Fruit fly (Drosophila melanogaster) whole organism, prepupa: ENCODE measurements around the gene CG1161.

Experiments
- Blimp-1 ChIP-seq: fragments of 200-800 bp; sonication (Bioruptor generic); optimal IDR thresholded peaks from 3 replicates; lab custom pipeline; 2017; ENCODE audit warnings: missing biosample characterization, missing genetic modification characterization, mild to moderate bottlenecking, moderate library complexity, missing genetic modification reagents
- CG10669 ChIP-seq: fragments of 200-800 bp; sonication (Bioruptor generic); optimal IDR thresholded peaks from 3 replicates; lab custom pipeline; 2018; ENCODE audit warnings: missing biosample characterization, mild to moderate bottlenecking, missing genetic modification characterization, moderate library complexity
- CG11762 ChIP-seq: fragments of 200-800 bp; sonication (Bioruptor generic); optimal IDR thresholded peaks from 3 replicates; lab custom pipeline; 2016; ENCODE audit warnings: missing biosample characterization, missing genetic modification characterization; ENCODE audit not compliant: insufficient read depth
- CG11902 ChIP-seq: fragments of 200-800 bp; sonication (Bioruptor generic); optimal IDR thresholded peaks from 3 replicates; lab custom pipeline; 2016; ENCODE audit warnings: missing biosample characterization, missing genetic modification characterization
- CG15336 ChIP-seq: fragments of 200-800 bp; sonication (Bioruptor generic); IDR thresholded peaks from 2 replicates; pipeline ENCODE4 v1.3.6; 2022; ENCODE audit warnings: missing biosample characterization, missing genetic modification characterization
- CG1621 ChIP-seq: fragments of 200-800 bp; sonication (Bioruptor generic); optimal IDR thresholded peaks from 3 replicates; lab custom pipeline; 2018; ENCODE audit warnings: missing biosample characterization, mild to moderate bottlenecking, missing genetic modification characterization
- CG16779 ChIP-seq: fragments of 200-800 bp; sonication (Bioruptor generic); optimal IDR thresholded peaks from 3 replicates; lab custom pipeline; 2017; ENCODE audit warnings: missing biosample characterization, mild to moderate bottlenecking, missing genetic modification characterization
- CG32006 ChIP-seq: fragments of 200-800 bp; sonication (Bioruptor generic); optimal IDR thresholded peaks from 3 replicates; lab custom pipeline; 2017; ENCODE audit warnings: missing biosample characterization, mild to moderate bottlenecking, missing genetic modification characterization
- CG34406 ChIP-seq: fragments of 200-800 bp; sonication (Bioruptor generic); optimal IDR thresholded peaks from 3 replicates; lab custom pipeline; 2016; ENCODE audit warnings: missing biosample characterization, missing genetic modification characterization
- CG3919 ChIP-seq: fragments of 200-800 bp; sonication (Bioruptor generic); optimal IDR thresholded peaks from 3 replicates; lab custom pipeline; 2016; ENCODE audit warnings: missing biosample characterization, missing genetic modification characterization
- CG4318 ChIP-seq: fragments of 200-800 bp; sonication (Bioruptor generic); optimal IDR thresholded peaks from 3 replicates; lab custom pipeline; 2017; ENCODE audit warnings: missing biosample characterization, mild to moderate bottlenecking, missing genetic modification characterization
- CG6792 ChIP-seq: fragments of 200-800 bp; sonication (Bioruptor generic); optimal IDR thresholded peaks from 3 replicates; lab custom pipeline; 2016; ENCODE audit warnings: missing biosample characterization, missing genetic modification characterization
- CG6808 ChIP-seq: fragments of 200-800 bp; sonication (Bioruptor generic); optimal IDR thresholded peaks from 3 replicates; lab custom pipeline; 2017; ENCODE audit warnings: missing biosample characterization, missing genetic modification characterization, mild to moderate bottlenecking, moderate library complexity, missing genetic modification reagents
- CG6854 ChIP-seq: fragments of 200-800 bp; sonication (Bioruptor generic); optimal IDR thresholded peaks from 2 replicates; lab custom pipeline; 2017; ENCODE audit warnings: missing biosample characterization, mild to moderate bottlenecking, missing genetic modification characterization
- CG8119 ChIP-seq: fragments of 200-800 bp; sonication (Bioruptor generic); IDR thresholded peaks from 3 replicates; pipeline ENCODE4 v1.3.6; 2022; ENCODE audit warnings: missing biosample characterization, missing genetic modification characterization
- CG8632 ChIP-seq: fragments of 200-800 bp; sonication (Bioruptor generic); optimal IDR thresholded peaks from 3 replicates; lab custom pipeline; 2016; ENCODE audit warnings: missing biosample characterization, missing genetic modification characterization
- CG9139 ChIP-seq: fragments of 200-800 bp; sonication (Bioruptor generic); optimal IDR thresholded peaks from 3 replicates; lab custom pipeline; 2017; ENCODE audit warnings: missing biosample characterization, mild to moderate bottlenecking, missing genetic modification characterization
- Eip75B ChIP-seq: fragments of 200-800 bp; sonication (Bioruptor generic); optimal IDR thresholded peaks from 3 replicates; lab custom pipeline; 2016; ENCODE audit warnings: missing biosample characterization, missing genetic modification characterization
- Eip78C ChIP-seq: fragments of 200-800 bp; sonication (Bioruptor generic); peaks from one replicate; lab custom pipeline; 2016; ENCODE audit warnings: missing biosample characterization, missing genetic modification characterization
- Eip93F ChIP-seq: fragments of 200-800 bp; sonication (Bioruptor generic); optimal IDR thresholded peaks from 2 replicates; lab custom pipeline; 2016; ENCODE audit warnings: missing biosample characterization, mild to moderate bottlenecking, missing genetic modification characterization
- Ets21C ChIP-seq: fragments of 200-800 bp; sonication (Bioruptor generic); optimal IDR thresholded peaks from 3 replicates; lab custom pipeline; 2016; ENCODE audit warnings: missing biosample characterization, missing genetic modification characterization
- Gug ChIP-seq: fragments of 200-800 bp; sonication (Bioruptor generic); IDR thresholded peaks from 2 replicates; pipeline ENCODE4 v1.3.6; 2022; ENCODE audit warnings: missing biosample characterization, missing genetic modification characterization
- Hr38 ChIP-seq: sonication (Bioruptor generic); optimal IDR thresholded peaks from 2 replicates; lab custom pipeline; 2016; ENCODE audit warnings: missing biosample characterization, missing genetic modification characterization
- Hr39 ChIP-seq: fragments of 200-800 bp; sonication (Bioruptor generic); optimal IDR thresholded peaks from 2 replicates; lab custom pipeline; 2016; ENCODE audit warnings: missing biosample characterization, missing genetic modification characterization
- Hr4 ChIP-seq: fragments of 200-800 bp; sonication (Bioruptor generic); optimal IDR thresholded peaks from 3 replicates; lab custom pipeline; 2016; ENCODE audit warnings: missing biosample characterization, missing genetic modification characterization
- Lpt ChIP-seq: fragments of 200-800 bp; sonication (Bioruptor generic); optimal IDR thresholded peaks from 3 replicates; lab custom pipeline; 2016; ENCODE audit warnings: missing biosample characterization, missing genetic modification characterization
- Met ChIP-seq: fragments of 200-800 bp; sonication (Bioruptor generic); optimal IDR thresholded peaks from 3 replicates; lab custom pipeline; 2016; ENCODE audit warnings: missing biosample characterization, missing genetic modification characterization
- OdsH ChIP-seq: fragments of 200-800 bp; sonication (Bioruptor generic); optimal IDR thresholded peaks from 3 replicates; lab custom pipeline; 2016; ENCODE audit warnings: missing biosample characterization, missing genetic modification characterization
- Smox ChIP-seq: fragments of 200-800 bp; sonication (Bioruptor generic); optimal IDR thresholded peaks from 3 replicates; lab custom pipeline; 2016; ENCODE audit warnings: missing biosample characterization, missing genetic modification characterization
- Sox102F ChIP-seq: fragments of 200-800 bp; sonication (Bioruptor generic); optimal IDR thresholded peaks from 2 replicates; lab custom pipeline; 2016; ENCODE audit warnings: missing biosample characterization, mild to moderate bottlenecking, missing genetic modification characterization
- Sox14 ChIP-seq: fragments of 200-800 bp; sonication (Bioruptor generic); optimal IDR thresholded peaks from 3 replicates; lab custom pipeline; 2016; ENCODE audit warnings: missing biosample characterization, missing genetic modification characterization
- achi ChIP-seq: fragments of 200-800 bp; sonication (Bioruptor generic); optimal IDR thresholded peaks from 3 replicates; lab custom pipeline; 2016; ENCODE audit warnings: missing biosample characterization, missing genetic modification characterization
- acj6 ChIP-seq: fragments of 200-800 bp; sonication (Bioruptor generic); optimal IDR thresholded peaks from 3 replicates; lab custom pipeline; 2016; ENCODE audit warnings: missing biosample characterization, missing genetic modification characterization
- cyc ChIP-seq: fragments of 200-800 bp; sonication (Bioruptor generic); optimal IDR thresholded peaks from 3 replicates; lab custom pipeline; 2016; ENCODE audit warnings: missing biosample characterization, missing genetic modification characterization
- dsx ChIP-seq: fragments of 200-800 bp; optimal IDR thresholded peaks from 3 replicates; lab custom pipeline; 2019; ENCODE audit warnings: missing biosample characterization, mild to moderate bottlenecking, missing genetic modification characterization, moderate library complexity; ENCODE audit not compliant: poor library complexity, severe bottlenecking
- eg ChIP-seq: fragments of 200-800 bp; sonication (Bioruptor generic); IDR thresholded peaks from 3 replicates; pipeline ENCODE4 v1.3.6; 2022; ENCODE audit warnings: missing biosample characterization, missing genetic modification characterization
- fd59A ChIP-seq: fragments of 200-800 bp; sonication (Bioruptor generic); optimal IDR thresholded peaks from 2 replicates; lab custom pipeline; 2017; ENCODE audit warnings: missing biosample characterization, mild to moderate bottlenecking, missing genetic modification characterization, missing genetic modification reagents
- fd85E ChIP-seq: fragments of 200-800 bp; sonication (Bioruptor generic); optimal IDR thresholded peaks from 3 replicates; lab custom pipeline; 2016; ENCODE audit warnings: missing biosample characterization, missing genetic modification characterization
- fkh ChIP-seq: fragments of 200-800 bp; sonication (Bioruptor generic); optimal IDR thresholded peaks from 3 replicates; lab custom pipeline; 2017; ENCODE audit warnings: missing biosample characterization, mild to moderate bottlenecking, missing genetic modification characterization, moderate library complexity
- lz ChIP-seq: fragments of 200-800 bp; sonication (Bioruptor generic); optimal IDR thresholded peaks from 3 replicates; lab custom pipeline; 2016; ENCODE audit warnings: missing biosample characterization, missing genetic modification characterization
- net ChIP-seq: fragments of 200-800 bp; sonication (Bioruptor generic); optimal IDR thresholded peaks from 3 replicates; lab custom pipeline; 2016; ENCODE audit warnings: missing biosample characterization, missing genetic modification characterization
- pdm3 ChIP-seq: fragments of 200-800 bp; sonication (Bioruptor generic); optimal IDR thresholded peaks from 3 replicates; lab custom pipeline; 2016; ENCODE audit warnings: missing biosample characterization, missing genetic modification characterization
- salr ChIP-seq, 2 experiments: fragments of 200-800 bp; sonication (Bioruptor generic); optimal IDR thresholded peaks; 3 replicates each; lab custom pipeline; 2016 to 2018; ENCODE audit warnings: missing biosample characterization in 2 of 2, missing genetic modification characterization in 2 of 2, mild to moderate bottlenecking in 1 of 2
- spab ChIP-seq: fragments of 200-800 bp; sonication (Bioruptor generic); optimal IDR thresholded peaks from 2 replicates; lab custom pipeline; 2017; ENCODE audit warnings: missing biosample characterization, mild to moderate bottlenecking, missing genetic modification characterization, missing genetic modification reagents
- ss ChIP-seq, 2 experiments: fragments of 200-800 bp; sonication (Bioruptor generic); optimal IDR thresholded peaks; 2 replicates in 1 of 2; 3 replicates in 1 of 2; lab custom pipeline; 2017 to 2018; ENCODE audit warnings: mild to moderate bottlenecking in 2 of 2, missing biosample characterization in 2 of 2, missing genetic modification characterization in 2 of 2, moderate library complexity in 1 of 2
- svp ChIP-seq: fragments of 200-800 bp; sonication (Bioruptor generic); peaks from one replicate; lab custom pipeline; 2016; ENCODE audit warnings: missing biosample characterization, missing genetic modification characterization
- topi ChIP-seq: fragments of 200-800 bp; sonication (Bioruptor generic); optimal IDR thresholded peaks from 3 replicates; lab custom pipeline; 2016; ENCODE audit warnings: missing biosample characterization, missing genetic modification characterization
- vri ChIP-seq: fragments of 200-800 bp; sonication (Bioruptor generic); optimal IDR thresholded peaks from 3 replicates; lab custom pipeline; 2016; ENCODE audit warnings: missing biosample characterization, mild to moderate bottlenecking, missing genetic modification characterization

The CG1161 gene

dm6 chr3R:5367512-5368169 lies 12.7 kb downstream of the CG1161 start (continued):
- TF ChIP-seq CG16779 (tag; lab: Kevin White, UChicago) = no peak

dm6 chr3R:5368170-5368781 lies 13.4 kb downstream of the CG1161 start, which contains the start of gene Cerk:
Cerk (minus strand) TSS chr3R:5368306.
- TF ChIP-seq Hr39 (GFP tag; lab: Kevin White, UChicago) (peak; percentile 34), CG6854 (GFP tag; lab: Kevin White, UChicago) (peak; percentile 17), CG8119 (GFP tag; lab: Robert Waterston, UW) (peak; percentile 30; the same call in 1 of the 3 replicates), svp (GFP tag; lab: Kevin White, UChicago) (no peak), CG11762 (GFP tag; lab: Kevin White, UChicago) (no peak), CG9139 (no peak), CG4318 (GFP tag; lab: Kevin White, UChicago) (no peak), OdsH (no peak), Smox (no peak), pdm3 (no peak), Eip75B (no peak), Eip78C (peak; percentile 26), eg (GFP tag; lab: Robert Waterston, UW) (peak; percentile 51; the same call in 2 of the 3 replicates), topi (peak; percentile 13), lz (GFP tag; lab: Kevin White, UChicago) (peak; percentile 3), Hr38 (GFP tag; lab: Kevin White, UChicago) (no peak), CG1621 (tag; lab: Kevin White, UChicago) (peak; percentile 40), Eip93F (GFP tag; lab: Kevin White, UChicago) (no peak), Lpt (GFP tag; lab: Kevin White, UChicago) (no peak), Met (GFP tag; lab: Kevin White, UChicago) (no peak), CG15336 (peak; percentile 36; the same call in 1 of the 2 replicates), CG10669 (no peak), dsx (no peak), Hr4 (GFP tag; lab: Kevin White, UChicago) (no peak), CG34406 (GFP tag; lab: Kevin White, UChicago) (no peak), vri (no peak), Sox14 (GFP tag; lab: Kevin White, UChicago) (peak; percentile 51), salr (GFP tag; optimal IDR thresholded peaks at IDR 0.05; lab: Kevin White, UChicago) (peak in 1 of 2 experiments; percentile 6), Ets21C (GFP tag; lab: Kevin White, UChicago) (no peak), Gug (no peak), CG16779 (tag; lab: Kevin White, UChicago) (no peak), achi (GFP tag; lab: Kevin White, UChicago) (no peak), CG32006 (GFP tag; lab: Kevin White, UChicago) (no peak), CG6808 (GFP tag; lab: Kevin White, UChicago) (no peak), CG6792 (GFP tag; lab: Kevin White, UChicago) (no peak), cyc (GFP tag; lab: Kevin White, UChicago) (no peak), fd59A (GFP tag; lab: Kevin White, UChicago) (no peak), acj6 (GFP tag; lab: Kevin White, UChicago) (no peak), Blimp-1 (GFP tag; lab: Kevin White, UChicago) (no peak), spab (GFP tag; lab: Kevin White, UChicago) (no peak), CG8632 (GFP tag; lab: Kevin White, UChicago) (no peak), net (GFP tag; lab: Kevin White, UChicago) (no peak), Sox102F (GFP tag; lab: Kevin White, UChicago) (no peak), CG3919 (GFP tag; lab: Kevin White, UChicago) (peak; percentile 61), fd85E (GFP tag; lab: Kevin White, UChicago) (no peak), ss (GFP tag; optimal IDR thresholded peaks at IDR 0.05; lab: Kevin White, UChicago) (peak in 1 of 2 experiments; percentile 10), fkh (GFP tag; lab: Kevin White, UChicago) (no peak), CG11902 (GFP tag; lab: Kevin White, UChicago) (no peak)
